Fruit fly (Drosophila melanogaster) whole organism, embryonic: ENCODE results near the gene QIL1.

Experiments
- B-H1 ChIP-seq: fragments of 200-800 bp; sonication (Bioruptor generic); IDR thresholded peaks from 3 replicates; pipeline ENCODE4 v1.3.6; 2022; ENCODE audit warnings: missing biosample characterization, missing genetic modification characterization
- CG10565 ChIP-seq: fragments of 200-800 bp; sonication (Bioruptor generic); optimal IDR thresholded peaks from 3 replicates; lab custom pipeline; 2016; ENCODE audit warnings: missing biosample characterization, mild to moderate bottlenecking, missing genetic modification characterization
- CG11085 ChIP-seq: fragments of 200-800 bp; sonication (Bioruptor generic); IDR thresholded peaks from 2 replicates; pipeline ENCODE4 v1.3.6; 2022; ENCODE audit warnings: missing biosample characterization, missing genetic modification characterization
- CG14050 ChIP-seq: fragments of 200-800 bp; sonication (Bioruptor generic); IDR thresholded peaks from 3 replicates; pipeline ENCODE4 v1.3.6; 2022; ENCODE audit warnings: missing biosample characterization, missing genetic modification characterization
- CG14441 ChIP-seq: fragments of 200-800 bp; sonication (Bioruptor generic); IDR thresholded peaks from 2 replicates; pipeline ENCODE4 v1.3.6; 2022; ENCODE audit warnings: missing biosample characterization, missing genetic modification characterization
- CG14860 ChIP-seq: fragments of 200-800 bp; sonication (Bioruptor generic); IDR thresholded peaks from 3 replicates; pipeline ENCODE4 v1.3.6; 2022; ENCODE audit warnings: missing biosample characterization, missing genetic modification characterization; ENCODE audit not compliant: partially characterized antibody
- CG1647 ChIP-seq: fragments of 200-800 bp; sonication (Bioruptor generic); optimal IDR thresholded peaks from 3 replicates; lab custom pipeline; 2016; ENCODE audit warnings: missing biosample characterization, missing genetic modification characterization
- CG16779 ChIP-seq: fragments of 200-800 bp; sonication (Bioruptor generic); IDR thresholded peaks from 2 replicates; pipeline ENCODE4 v1.3.6; 2022; ENCODE audit warnings: missing biosample characterization, missing genetic modification characterization
- CG17802 ChIP-seq: fragments of 200-800 bp; sonication (Bioruptor generic); optimal IDR thresholded peaks from 2 replicates; lab custom pipeline; 2018; ENCODE audit warnings: missing biosample characterization, mild to moderate bottlenecking, missing genetic modification characterization, moderate library complexity
- CG17829 ChIP-seq: fragments of 200-800 bp; optimal IDR thresholded peaks from 2 replicates; lab custom pipeline; 2019; ENCODE audit warnings: missing biosample characterization, mild to moderate bottlenecking, missing genetic modification characterization, moderate library complexity
- CG1832 ChIP-seq: fragments of 200-800 bp; sonication (Bioruptor generic); optimal IDR thresholded peaks from 2 replicates; lab custom pipeline; 2017; ENCODE audit warnings: missing biosample characterization, mild to moderate bottlenecking, missing genetic modification characterization, inconsistent platforms
- CG2889 ChIP-seq: fragments of 200-800 bp; sonication (Bioruptor generic); IDR thresholded peaks from 3 replicates; pipeline ENCODE4 v1.3.6; 2022; ENCODE audit warnings: missing biosample characterization, missing genetic modification characterization
- CG3065 ChIP-seq: fragments of 200-800 bp; sonication (Bioruptor generic); optimal IDR thresholded peaks from 2 replicates; lab custom pipeline; 2016; ENCODE audit warnings: missing biosample characterization, missing genetic modification characterization
- CG31365 ChIP-seq: fragments of 200-800 bp; sonication (Bioruptor generic); optimal IDR thresholded peaks from 2 replicates; lab custom pipeline; 2018; ENCODE audit warnings: missing biosample characterization, mild to moderate bottlenecking, missing genetic modification characterization
- CG3407 ChIP-seq: fragments of 200-800 bp; sonication (Bioruptor generic); optimal IDR thresholded peaks from 2 replicates; lab custom pipeline; 2018; ENCODE audit warnings: missing biosample characterization, mild to moderate bottlenecking, missing genetic modification characterization
- CG4360 ChIP-seq: fragments of 200-800 bp; sonication (Bioruptor generic); IDR thresholded peaks from 2 replicates; pipeline ENCODE4 v1.3.6; 2022; ENCODE audit warnings: missing biosample characterization, missing genetic modification characterization
- CG4730 ChIP-seq: fragments of 200-800 bp; sonication (Bioruptor generic); IDR thresholded peaks from 2 replicates; pipeline ENCODE4 v1.3.6; 2022; ENCODE audit warnings: missing biosample characterization, missing genetic modification characterization
- CG6654 ChIP-seq: fragments of 200-800 bp; sonication (Bioruptor generic); optimal IDR thresholded peaks from 2 replicates; lab custom pipeline; 2017; ENCODE audit warnings: missing biosample characterization, mild to moderate bottlenecking, missing genetic modification characterization
- CG9215 ChIP-seq: fragments of 200-800 bp; sonication (Bioruptor generic); IDR thresholded peaks from 2 replicates; pipeline ENCODE4 v1.3.6; 2022; ENCODE audit warnings: missing biosample characterization, missing genetic modification characterization
- Lhr ChIP-seq: fragments of 200-800 bp; sonication (Bioruptor generic); optimal IDR thresholded peaks from 3 replicates; lab custom pipeline; 2017; ENCODE audit warnings: mild to moderate bottlenecking, missing biosample characterization, missing genetic modification reagents, missing genetic modification characterization
- NfI ChIP-seq: fragments of 200-800 bp; sonication (Bioruptor generic); optimal IDR thresholded peaks from 3 replicates; lab custom pipeline; 2018; ENCODE audit warnings: missing biosample characterization, mild to moderate bottlenecking, missing genetic modification characterization, moderate library complexity
- Poxn ChIP-seq: fragments of 200-800 bp; sonication (Bioruptor generic); IDR thresholded peaks from 2 replicates; pipeline ENCODE4 v1.3.6; 2022; ENCODE audit warnings: missing biosample characterization, missing genetic modification characterization
- Rx ChIP-seq: fragments of 200-800 bp; sonication (Bioruptor generic); IDR thresholded peaks from 2 replicates; pipeline ENCODE4 v1.3.6; 2022; ENCODE audit warnings: missing biosample characterization, missing genetic modification characterization
- Sry-β ChIP-seq: fragments of 200-800 bp; sonication (Bioruptor generic); optimal IDR thresholded peaks from 2 replicates; lab custom pipeline; 2018; ENCODE audit warnings: missing biosample characterization, mild to moderate bottlenecking, missing genetic modification characterization, moderate library complexity
- Tbp ChIP-seq: fragments of >200 bp; optimal IDR thresholded peaks from 2 replicates; lab custom pipeline; 2018; ENCODE audit warnings: missing biosample characterization, missing genetic modification characterization
- Xbp1 ChIP-seq: fragments of 200-800 bp; sonication (Bioruptor generic); optimal IDR thresholded peaks from 3 replicates; lab custom pipeline; 2016; ENCODE audit warnings: missing biosample characterization, mild to moderate bottlenecking, missing genetic modification characterization
- ash1 ChIP-seq: fragments of 200-800 bp; sonication (Bioruptor generic); optimal IDR thresholded peaks from 2 replicates; lab custom pipeline; 2018; ENCODE audit warnings: missing biosample characterization, mild to moderate bottlenecking, missing genetic modification characterization
- az2 ChIP-seq: fragments of 200-800 bp; sonication (Bioruptor generic); optimal IDR thresholded peaks from 3 replicates; lab custom pipeline; 2016; ENCODE audit warnings: missing biosample characterization, missing genetic modification characterization
- cato ChIP-seq: fragments of 200-800 bp; sonication (Bioruptor generic); optimal IDR thresholded peaks from 2 replicates; lab custom pipeline; 2016; ENCODE audit warnings: missing biosample characterization, missing genetic modification characterization, borderline replicate concordance
- croc ChIP-seq: fragments of 200-800 bp; sonication (Bioruptor generic); conservative IDR thresholded peaks from 3 replicates; pipeline ENCODE4 v1.3.6; 2022; ENCODE audit warnings: missing biosample characterization, missing genetic modification characterization
- ems ChIP-seq: fragments of 200-800 bp; sonication (Bioruptor generic); optimal IDR thresholded peaks from 3 replicates; lab custom pipeline; 2016; ENCODE audit warnings: missing biosample characterization, missing genetic modification characterization
- fru ChIP-seq: fragments of >200 bp; optimal IDR thresholded peaks from 2 replicates; lab custom pipeline; 2017
- gcm2 ChIP-seq: fragments of 200-800 bp; sonication (Bioruptor generic); optimal IDR thresholded peaks from 2 replicates; lab custom pipeline; 2016; ENCODE audit warnings: missing biosample characterization, missing genetic modification characterization
- grn ChIP-seq: fragments of 200-800 bp; sonication (Bioruptor generic); optimal IDR thresholded peaks from 3 replicates; lab custom pipeline; 2017; ENCODE audit warnings: missing biosample characterization, missing genetic modification characterization
- her ChIP-seq: fragments of 200-800 bp; sonication (Bioruptor generic); optimal IDR thresholded peaks from 2 replicates; lab custom pipeline; 2016; ENCODE audit warnings: missing biosample characterization, missing genetic modification characterization
- lmd ChIP-seq: fragments of 200-800 bp; sonication (Bioruptor generic); IDR thresholded peaks from 2 replicates; pipeline ENCODE4 v1.3.6; 2022; ENCODE audit warnings: missing biosample characterization, missing genetic modification characterization
- maf-S ChIP-seq: fragments of 200-800 bp; sonication (Bioruptor generic); optimal IDR thresholded peaks from 2 replicates; lab custom pipeline; 2016; ENCODE audit warnings: missing biosample characterization, missing genetic modification characterization
- nmo ChIP-seq: fragments of 200-800 bp; sonication (Bioruptor generic); optimal IDR thresholded peaks from 2 replicates; lab custom pipeline; 2018; ENCODE audit warnings: missing biosample characterization, mild to moderate bottlenecking, missing genetic modification characterization, moderate library complexity
- org-1 ChIP-seq: fragments of 200-800 bp; sonication (Bioruptor generic); optimal IDR thresholded peaks from 2 replicates; lab custom pipeline; 2017; ENCODE audit warnings: missing biosample characterization, missing genetic modification characterization
- p53 ChIP-seq: fragments of 200-800 bp; sonication (Bioruptor generic); optimal IDR thresholded peaks from 2 replicates; lab custom pipeline; 2016; ENCODE audit warnings: missing biosample characterization, missing genetic modification characterization
- pan ChIP-seq, 4 experiments: fragments of >200 bp in 3 of 4; fragments of 200-800 bp in 1 of 4; sonication (Bioruptor generic) in 1 of 4; optimal IDR thresholded peaks in 3 of 4; IDR thresholded peaks in 1 of 4; 2 replicates each; pipeline versions ENCODE4 v1.3.6 to Lab custom; 2017 to 2022; ENCODE audit warnings: missing biosample characterization in 2 of 4, missing genetic modification characterization in 2 of 4, mixed read lengths in 1 of 4
- pfk ChIP-seq: fragments of 200-800 bp; sonication (Bioruptor generic); optimal IDR thresholded peaks from 2 replicates; lab custom pipeline; 2018; ENCODE audit warnings: missing biosample characterization, mild to moderate bottlenecking, missing genetic modification characterization, moderate library complexity
- pzg ChIP-seq: fragments of 200-800 bp; sonication (Bioruptor generic); optimal IDR thresholded peaks from 3 replicates; lab custom pipeline; 2018; ENCODE audit warnings: missing biosample characterization, mild to moderate bottlenecking, missing genetic modification characterization, moderate library complexity
- tap ChIP-seq: fragments of 200-800 bp; optimal IDR thresholded peaks from 3 replicates; lab custom pipeline; 2019; ENCODE audit warnings: missing biosample characterization, mild to moderate bottlenecking, missing genetic modification characterization, moderate library complexity
- tin ChIP-seq: fragments of 200-800 bp; sonication (Bioruptor generic); optimal IDR thresholded peaks from 3 replicates; lab custom pipeline; 2016; ENCODE audit warnings: missing biosample characterization, missing genetic modification characterization
- tna ChIP-seq: fragments of 200-800 bp; sonication (Bioruptor generic); IDR thresholded peaks from 2 replicates; pipeline ENCODE4 v1.3.6; 2022; ENCODE audit warnings: missing biosample characterization, missing genetic modification characterization; ENCODE audit not compliant: partially characterized antibody
- toy ChIP-seq: fragments of 200-800 bp; sonication (Bioruptor generic); IDR thresholded peaks from 2 replicates; pipeline ENCODE4 v1.3.6; 2022; ENCODE audit warnings: missing biosample characterization, missing genetic modification characterization
- trh ChIP-seq: fragments of 200-800 bp; sonication (Bioruptor generic); optimal IDR thresholded peaks from 2 replicates; lab custom pipeline; 2016; ENCODE audit warnings: missing biosample characterization, missing genetic modification characterization
- yki ChIP-seq: fragments of >200 bp; optimal IDR thresholded peaks from 3 replicates; lab custom pipeline; 2018

The QIL1 gene

DNA sequence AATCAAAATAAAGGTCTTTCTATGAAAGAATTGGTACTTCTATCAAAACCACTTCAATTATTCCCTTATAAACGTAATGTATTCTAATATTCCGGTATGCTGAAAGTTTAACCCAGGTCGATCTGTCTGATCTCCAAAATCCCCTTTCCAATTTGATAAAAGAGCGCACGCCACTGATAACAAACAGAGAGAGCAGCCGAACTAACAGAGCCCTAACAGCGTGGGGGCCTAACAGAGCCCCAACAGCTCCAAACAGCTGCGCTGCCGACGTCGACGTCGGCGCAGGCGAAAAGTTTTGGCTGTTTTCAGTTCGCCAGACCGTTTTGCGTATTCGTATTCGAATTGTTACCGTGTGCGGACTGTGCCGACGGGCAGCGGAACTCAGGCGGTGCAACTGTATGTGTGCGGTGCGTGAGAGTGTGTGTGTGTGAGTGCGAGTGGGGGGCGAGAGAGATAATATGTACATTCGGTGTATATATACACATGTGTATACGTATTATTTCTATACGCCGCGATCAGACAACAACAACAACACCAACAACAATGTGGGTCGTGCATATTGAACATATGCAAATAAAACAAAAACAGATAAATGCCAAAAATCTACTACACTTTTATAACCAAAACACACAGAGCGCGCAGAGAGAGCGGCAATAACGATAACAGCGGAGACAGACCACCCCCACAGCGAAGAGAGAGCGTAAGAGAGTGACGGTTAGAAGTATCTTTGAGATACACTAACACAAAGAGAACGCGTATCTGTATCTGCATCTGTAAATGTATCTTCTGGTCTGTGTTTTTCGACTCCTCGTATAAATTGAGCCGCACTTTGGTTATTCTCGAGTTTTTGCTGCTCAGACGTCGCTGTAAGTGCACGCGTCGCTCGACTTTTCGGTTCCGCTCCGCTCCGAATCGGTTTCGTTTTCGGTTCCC lies 21.3 kb downstream of the QIL1 start, which contains the start of gene Oatp74D (continued):
- no peak for TF ChIP-seq CG10565 (GFP tag; lab: Kevin White, UChicago)
- peak; percentile 8 for TF ChIP-seq NfI
- no peak for TF ChIP-seq pan (optimal IDR thresholded peaks at IDR 0.05; lab: Kevin White, UChicago)
- peak in 1 of 2 experiments; percentile 61 for TF ChIP-seq pan (GFP tag; optimal IDR thresholded peaks at IDR 0.05 in 1 of 2, IDR thresholded peaks at IDR 0.05 in 1 of 2)
- peak; percentile 32 for TF ChIP-seq az2 (GFP tag; lab: Kevin White, UChicago)
- no peak for TF ChIP-seq Rx (GFP tag; lab: Robert Waterston, UW)
- no peak for TF ChIP-seq ash1
- no peak for TF ChIP-seq CG17829 (tag; lab: Kevin White, UChicago)
- TF ChIP-seq Poxn (GFP tag; lab: Robert Waterston, UW) = no peak
- TF ChIP-seq CG9215 (GFP tag; lab: Robert Waterston, UW) = no peak
- TF ChIP-seq cato = peak; percentile 31
- no peak for TF ChIP-seq maf-S (GFP tag; lab: Kevin White, UChicago)
- TF ChIP-seq CG11085 = no peak
- TF ChIP-seq tna (GFP tag; lab: Robert Waterston, UW) = peak; percentile 37; the same call in 1 of the 2 replicates
- no peak for TF ChIP-seq CG6654 (GFP tag; lab: Kevin White, UChicago)
- peak; percentile 4 for TF ChIP-seq pzg (GFP tag; lab: Kevin White, UChicago)
- TF ChIP-seq CG3065 = no peak
- no peak for TF ChIP-seq CG14860 (GFP tag; lab: Robert Waterston, UW)
- 0 out of 2 replicates have a peak, but pooled peaks have one; percentile 11 for TF ChIP-seq CG14441
- TF ChIP-seq fru = no peak
- TF ChIP-seq pfk = no peak
- TF ChIP-seq yki = peak; percentile 64
- no peak for TF ChIP-seq CG14050 (GFP tag; lab: Robert Waterston, UW)
- no peak for TF ChIP-seq croc
- TF ChIP-seq Sry-β (GFP tag; lab: Kevin White, UChicago) = peak; percentile 31
- no peak; the same call in 2 of the 3 replicates for TF ChIP-seq B-H1 (GFP tag; lab: Robert Waterston, UW)
- no peak for TF ChIP-seq tap (tag; lab: Kevin White, UChicago)
- peak; percentile 88 for TF ChIP-seq CG4360
- TF ChIP-seq Tbp = no peak
- TF ChIP-seq p53 (GFP tag; lab: Kevin White, UChicago) = no peak
- no peak for TF ChIP-seq CG1832 (GFP tag; lab: Kevin White, UChicago)
- peak; percentile 60 for TF ChIP-seq her (GFP tag; lab: Kevin White, UChicago)
- TF ChIP-seq tin = no peak
- no peak for TF ChIP-seq toy (GFP tag; lab: Robert Waterston, UW)
- 0 out of 2 replicates have a peak, but pooled peaks have one; percentile 35 for TF ChIP-seq CG16779 (GFP tag; lab: Robert Waterston, UW)
- TF ChIP-seq CG3407 (GFP tag; lab: Kevin White, UChicago) = peak; percentile 74
- TF ChIP-seq CG17802 (tag; lab: Kevin White, UChicago) = no peak
- peak; percentile 16 for TF ChIP-seq gcm2
- TF ChIP-seq grn (GFP tag; lab: Kevin White, UChicago) = peak; percentile 49
- TF ChIP-seq CG2889 (GFP tag; lab: Robert Waterston, UW) = no peak
- no peak for TF ChIP-seq ems (GFP tag; lab: Kevin White, UChicago)
- TF ChIP-seq nmo = peak; percentile 25
- peak; percentile 71 for TF ChIP-seq org-1 (GFP tag; lab: Kevin White, UChicago)
- peak; percentile 58 for TF ChIP-seq CG31365 (tag; lab: Kevin White, UChicago)
- no peak for TF ChIP-seq CG4730 (GFP tag; lab: Robert Waterston, UW)
- TF ChIP-seq trh (GFP tag; lab: Kevin White, UChicago) = no peak
- peak; percentile 50 for TF ChIP-seq Lhr (GFP tag; lab: Kevin White, UChicago)
- TF ChIP-seq CG1647 = peak; percentile 13
- TF ChIP-seq lmd = 0 out of 2 replicates have a peak, but pooled peaks have one; percentile 10
- TF ChIP-seq Xbp1 (GFP tag; lab: Kevin White, UChicago) = peak; percentile 50
